Worm (Caenorhabditis elegans): ENCODE data around the gene gldi-5.

- TF ChIP-seq lin-13 (GFP tag; optimal IDR thresholded peaks at IDR 0.05) (peak; percentile 34), nhr-12 (tag; optimal IDR thresholded peaks at IDR 0.05) (no peak), mdl-1 (tag; optimal IDR thresholded peaks at IDR 0.05) (peak in 1 of 2 experiments; percentile 11), ama-1 (optimal IDR thresholded peaks at IDR 0.05) (no peak), elt-3 (tag; optimal IDR thresholded peaks at IDR 0.05) (no peak), ZK546.5 (tag; optimal IDR thresholded peaks at IDR 0.05) (no peak), elt-1 (tag; optimal IDR thresholded peaks at IDR 0.05) (no peak), dmd-4 (tag; optimal IDR thresholded peaks at IDR 0.05) (no peak)
These were observed 22.9 kb downstream of the gldi-5 start, which contains the start of gene C14B1.3 for ce11 chrIII:3703397-3703796.
